Worm (Caenorhabditis elegans): ENCODE results near the gene F28C6.8.
A peak's percentile ranks its signal among the peaks of the same experiment; 100 is the strongest.

The F28C6.8 gene

DNA sequence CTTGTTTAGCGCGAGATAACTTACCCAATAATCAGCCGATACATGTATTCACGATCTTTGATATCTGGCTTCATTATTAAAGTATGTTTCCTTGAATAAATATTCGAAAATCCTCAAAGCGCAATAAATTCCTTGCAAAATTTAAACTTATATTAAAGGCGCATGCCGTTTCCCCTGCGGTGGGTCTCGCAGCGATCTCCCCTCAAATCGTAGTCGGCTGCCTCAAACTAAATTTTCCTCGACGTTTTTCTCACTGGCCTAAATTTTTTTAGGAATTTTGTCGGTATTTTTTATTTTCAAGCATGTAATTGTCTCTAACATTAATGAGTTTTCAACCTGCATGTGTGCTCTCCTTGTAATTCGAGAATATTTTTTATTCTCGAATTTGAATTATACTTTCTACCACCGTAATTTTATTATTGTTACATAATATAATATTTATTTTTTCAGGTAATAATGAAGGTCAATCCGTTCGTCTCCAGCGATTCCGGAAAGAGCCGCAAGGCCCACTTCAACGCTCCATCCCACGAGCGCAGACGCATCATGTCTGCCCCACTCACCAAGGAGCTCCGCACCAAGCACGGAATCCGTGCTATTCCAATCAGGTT is 4.2 kb upstream of the F28C6.8 start, which contains the start of the genes cpf-1 and rpl-26:
Gene cpf-1 (minus strand): TSS at position 104 of the 608 bp plus-strand sequence.
Gene rpl-26 (plus strand): TSS at position 449 of the 608 bp plus-strand sequence.
- TF ChIP-seq gmeb-1 (tag; optimal IDR thresholded peaks at IDR 0.05) (peak; percentile 71), sma-9 (GFP tag; optimal IDR thresholded peaks at IDR 0.05) (peak; percentile 24), sma-9 (tag; optimal IDR thresholded peaks at IDR 0.05) (no peak), snpc-4 (tag; optimal IDR thresholded peaks at IDR 0.05) (peak; percentile 75), blmp-1 (tag; optimal IDR thresholded peaks at IDR 0.05; ENCODE audit: insufficient read depth) (no peak), unc-39 (tag; optimal IDR thresholded peaks at IDR 0.05) (no peak), mdl-1 (tag; optimal IDR thresholded peaks at IDR 0.05) (no peak), sem-4 (tag; optimal IDR thresholded peaks at IDR 0.05) (peak; percentile 49), lsy-2 (tag; optimal IDR thresholded peaks at IDR 0.05) (peak; percentile 22 to 89), C34F6.9 (tag; optimal IDR thresholded peaks at IDR 0.05) (peak; percentile 77), sma-3 (GFP tag; optimal IDR thresholded peaks at IDR 0.05) (peak; percentile 4), crh-2 (tag; optimal IDR thresholded peaks at IDR 0.05) (peak; percentile 60), R02D3.7 (tag; optimal IDR thresholded peaks at IDR 0.05) (no peak), peb-1 (tag; optimal IDR thresholded peaks at IDR 0.05) (no peak), nhr-129 (tag; optimal IDR thresholded peaks at IDR 0.05) (peak; percentile 47), nhr-23 (tag; optimal IDR thresholded peaks at IDR 0.05) (no peak), fos-1 (tag; optimal IDR thresholded peaks at IDR 0.05) (peak; percentile 33), unc-55 (GFP tag; optimal IDR thresholded peaks at IDR 0.05) (peak; percentile 75)

DNA sequence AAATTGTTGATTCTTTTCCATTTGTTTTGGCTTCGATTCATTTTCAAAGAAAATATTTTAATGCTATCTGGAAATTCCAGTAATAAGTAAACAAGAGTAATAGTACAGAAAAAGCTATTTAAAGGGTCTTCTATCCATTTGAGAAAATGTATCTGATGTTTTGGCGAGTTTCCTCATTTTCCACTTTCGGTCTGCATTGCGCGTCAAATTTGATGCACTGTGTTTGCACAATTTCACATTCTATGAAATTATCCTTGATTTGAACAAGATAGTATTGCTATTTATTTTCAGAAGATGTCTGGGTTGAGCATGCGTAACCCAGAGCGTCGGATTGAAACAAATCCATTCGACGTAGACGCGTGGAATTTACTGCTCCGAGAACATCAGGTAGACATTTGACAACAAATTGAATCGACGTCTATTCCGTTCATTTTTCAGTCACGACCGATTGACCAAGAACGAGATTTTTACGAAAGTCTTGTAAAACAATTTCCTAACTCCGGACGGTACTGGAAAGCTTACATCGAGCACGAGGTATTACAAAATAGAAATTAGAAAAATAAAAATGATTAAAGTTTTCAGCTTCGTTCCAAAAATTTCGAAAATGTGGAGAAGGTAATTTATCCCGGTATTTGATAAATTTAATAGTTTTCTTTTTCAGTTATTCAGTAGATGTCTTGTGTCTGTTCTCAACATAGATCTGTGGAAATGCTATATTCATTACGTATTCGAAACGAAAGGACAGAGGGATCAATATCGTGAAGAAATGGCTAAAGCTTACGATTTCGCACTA is 2.9 kb upstream of the F28C6.8 start, which contains the start of gene suf-1:
Gene suf-1 (plus strand): TSS at position 280 of the 793 bp plus-strand sequence.
- TF ChIP-seq sem-4 (tag; optimal IDR thresholded peaks at IDR 0.05) (peak; percentile 35), crh-2 (tag; optimal IDR thresholded peaks at IDR 0.05) (peak; percentile 36), lin-11 (tag; optimal IDR thresholded peaks at IDR 0.05) (no peak), Y55F3AM.14 (GFP tag; optimal IDR thresholded peaks at IDR 0.05) (no peak), nhr-77 (tag; optimal IDR thresholded peaks at IDR 0.05) (no peak), blmp-1 (tag; optimal IDR thresholded peaks at IDR 0.05; ENCODE audit: insufficient read depth) (no peak), nhr-10 (tag; optimal IDR thresholded peaks at IDR 0.05) (no peak), ceh-16 (tag; optimal IDR thresholded peaks at IDR 0.05) (no peak), nhr-6 (tag; optimal IDR thresholded peaks at IDR 0.05) (no peak), aly-2 (tag; optimal IDR thresholded peaks at IDR 0.05) (no peak), egl-27 (tag; optimal IDR thresholded peaks at IDR 0.05) (no peak), ztf-1 (GFP tag; conservative IDR thresholded peaks at IDR 0.05) (no peak), unc-55 (GFP tag; optimal IDR thresholded peaks at IDR 0.05) (no peak), nhr-129 (tag; optimal IDR thresholded peaks at IDR 0.05) (peak; percentile 14), fos-1 (tag; optimal IDR thresholded peaks at IDR 0.05) (peak; percentile 9), sma-9 (GFP tag; optimal IDR thresholded peaks at IDR 0.05) (peak; percentile 8), sma-9 (tag; optimal IDR thresholded peaks at IDR 0.05) (no peak), nhr-21 (tag; optimal IDR thresholded peaks at IDR 0.05) (peak; percentile 35), ama-1 (optimal IDR thresholded peaks at IDR 0.05) (no peak), mab-5 (tag; optimal IDR thresholded peaks at IDR 0.05) (no peak), F13H6.1 (tag; optimal IDR thresholded peaks at IDR 0.05) (no peak), ZK546.5 (tag; optimal IDR thresholded peaks at IDR 0.05) (no peak), R02D3.7 (tag; optimal IDR thresholded peaks at IDR 0.05) (no peak), nhr-23 (tag; optimal IDR thresholded peaks at IDR 0.05) (no peak), elt-1 (tag; optimal IDR thresholded peaks at IDR 0.05) (no peak), nhr-12 (tag; optimal IDR thresholded peaks at IDR 0.05) (no peak), C34F6.9 (tag; optimal IDR thresholded peaks at IDR 0.05) (no peak), alr-1 (tag; optimal IDR thresholded peaks at IDR 0.05) (no peak), skn-1 (tag; optimal IDR thresholded peaks at IDR 0.05) (no peak), elt-3 (tag; optimal IDR thresholded peaks at IDR 0.05) (no peak), dmd-4 (tag; optimal IDR thresholded peaks at IDR 0.05) (no peak), ceh-82 (tag; optimal IDR thresholded peaks at IDR 0.05) (no peak), lsy-2 (tag; optimal IDR thresholded peaks at IDR 0.05) (peak in 1 of 2 experiments; percentile 58), gmeb-1 (tag; optimal IDR thresholded peaks at IDR 0.05) (no peak), lin-39 (tag; optimal IDR thresholded peaks at IDR 0.05) (no peak), sma-3 (GFP tag; optimal IDR thresholded peaks at IDR 0.05) (no peak), nhr-25 (tag; optimal IDR thresholded peaks at IDR 0.05) (no peak), mbf-1 (tag; optimal IDR thresholded peaks at IDR 0.05) (no peak), nhr-237 (tag; optimal IDR thresholded peaks at IDR 0.05) (no peak), nhr-11 (tag; optimal IDR thresholded peaks at IDR 0.05) (no peak), unc-62 (GFP tag; optimal IDR thresholded peaks at IDR 0.05) (no peak), unc-39 (tag; optimal IDR thresholded peaks at IDR 0.05) (no peak), peb-1 (tag; optimal IDR thresholded peaks at IDR 0.05) (no peak), mdl-1 (tag; optimal IDR thresholded peaks at IDR 0.05) (no peak), ztf-11 (tag; optimal IDR thresholded peaks at IDR 0.05) (no peak), ztf-4 (tag; optimal IDR thresholded peaks at IDR 0.05) (no peak), zag-1 (tag; optimal IDR thresholded peaks at IDR 0.05) (no peak)
